Fruit fly (Drosophila melanogaster): Measurements from ENCODE around the gene Tsp29Fa.

Tsp29Fa gene

dm6 chr2L:8951184-8951934 lies 17.6 kb downstream of the Tsp29Fa start, which contains the start of gene C1GalTA (continued):
- TF ChIP-seq Vsx2 (GFP tag; optimal IDR thresholded peaks at IDR 0.05; ENCODE audit: partially characterized antibody) (no peak), Sp1 (GFP tag; optimal IDR thresholded peaks at IDR 0.05) (peak; percentile 99), Abd-B (GFP tag; optimal IDR thresholded peaks at IDR 0.05) (no peak), Dif (GFP tag; optimal IDR thresholded peaks at IDR 0.05; ENCODE audit: partially characterized antibody) (peak; percentile 70), dsf (GFP tag; optimal IDR thresholded peaks at IDR 0.05; ENCODE audit: borderline replicate concordance) (no peak)

DNA sequence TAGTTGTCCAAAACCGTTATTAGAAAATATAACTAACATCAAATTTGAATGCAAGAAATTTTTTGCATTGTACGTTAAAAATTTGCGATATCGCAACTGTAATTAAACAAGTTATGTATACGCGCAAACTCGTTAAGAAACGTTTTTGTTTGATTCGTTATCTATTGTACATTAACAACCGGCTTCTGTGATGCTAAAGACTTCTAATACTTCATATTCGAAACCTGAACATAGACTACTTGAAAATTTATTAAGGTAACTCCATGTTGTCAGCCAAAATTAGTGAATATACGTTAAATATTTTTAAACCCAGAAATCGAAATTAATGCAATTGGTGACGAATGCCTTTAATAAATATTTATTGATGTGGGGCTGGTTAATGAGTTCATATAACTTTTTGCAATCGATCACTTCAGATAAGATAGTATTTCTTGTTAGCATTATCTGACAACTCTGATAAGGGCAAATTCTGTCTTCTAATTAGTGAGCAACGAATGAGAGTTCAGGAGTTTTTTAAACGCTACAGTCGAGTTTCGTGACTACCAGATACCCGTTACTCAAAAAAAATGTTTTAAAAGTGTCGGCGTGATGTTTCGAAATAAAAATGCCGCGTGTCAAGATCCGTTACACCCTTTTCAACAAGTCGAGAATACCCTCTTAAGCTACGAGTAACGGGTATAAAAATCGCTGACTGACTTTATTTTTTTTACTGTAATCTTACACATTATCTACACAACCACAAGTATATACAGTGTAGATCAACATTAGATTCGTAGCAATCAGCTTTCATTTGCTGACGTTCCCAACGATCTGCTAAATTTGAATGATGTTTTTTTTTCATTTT lies 18.7 kb downstream of the Tsp29Fa start:
- TF ChIP-seq psq (GFP tag; optimal IDR thresholded peaks at IDR 0.05), result peak; percentile 48
- no peak for TF ChIP-seq Abd-B (GFP tag; optimal IDR thresholded peaks at IDR 0.05)
- peak; percentile 25 for TF ChIP-seq tai (GFP tag; optimal IDR thresholded peaks at IDR 0.05)
- no peak for TF ChIP-seq dmrt93B (GFP tag; optimal IDR thresholded peaks at IDR 0.05)
- peak; percentile 70 for TF ChIP-seq ey (GFP tag; optimal IDR thresholded peaks at IDR 0.05)
- peak in 1 of 2 experiments; percentile 76 for TF ChIP-seq foxo (GFP tag; optimal IDR thresholded peaks at IDR 0.05)
- TF ChIP-seq h (GFP tag; optimal IDR thresholded peaks at IDR 0.05), result peak; percentile 75
- no peak for TF ChIP-seq N (GFP tag; optimal IDR thresholded peaks at IDR 0.05)
- peak; percentile 48 for TF ChIP-seq woc (GFP tag; optimal IDR thresholded peaks at IDR 0.05)
- peak; percentile 4 for TF ChIP-seq Hnf4 (GFP tag; optimal IDR thresholded peaks at IDR 0.05)
- TF ChIP-seq lola (GFP tag; optimal IDR thresholded peaks at IDR 0.05), result no peak
- TF ChIP-seq sv (GFP tag; optimal IDR thresholded peaks at IDR 0.05), result no peak
- no peak for TF ChIP-seq Dfd (GFP tag; optimal IDR thresholded peaks at IDR 0.05)
- TF ChIP-seq Rel (GFP tag; optimal IDR thresholded peaks at IDR 0.05), result no peak
- no peak for TF ChIP-seq Rel (tag; optimal IDR thresholded peaks at IDR 0.05)
- no peak for TF ChIP-seq Hr83 (GFP tag; optimal IDR thresholded peaks at IDR 0.05; ENCODE audit: poor library complexity, severe bottlenecking)
- no peak for TF ChIP-seq Hr78 (GFP tag; optimal IDR thresholded peaks at IDR 0.05)
- no peak for TF ChIP-seq CG32264 (GFP tag; optimal IDR thresholded peaks at IDR 0.05)
- no peak for TF ChIP-seq usp (GFP tag; optimal IDR thresholded peaks at IDR 0.05)
- peak; percentile 81 for TF ChIP-seq Dif (GFP tag; optimal IDR thresholded peaks at IDR 0.05; ENCODE audit: partially characterized antibody)
- peak; percentile 74 for TF ChIP-seq rgr (GFP tag; optimal IDR thresholded peaks at IDR 0.05)
- TF ChIP-seq HLH106 (tag; optimal IDR thresholded peaks at IDR 0.05), result peak; percentile 45
- peak; percentile 79 for TF ChIP-seq CrebA (GFP tag; optimal IDR thresholded peaks at IDR 0.05; ENCODE audit: borderline replicate concordance)
- no peak for TF ChIP-seq Jra (GFP tag; optimal IDR thresholded peaks at IDR 0.05)
- TF ChIP-seq GATAd (GFP tag; optimal IDR thresholded peaks at IDR 0.05), result no peak
- peak; percentile 71 for TF ChIP-seq fru (GFP tag; optimal IDR thresholded peaks at IDR 0.05)
- TF ChIP-seq jim (GFP tag; optimal IDR thresholded peaks at IDR 0.05), result no peak
- no peak for TF ChIP-seq sage (GFP tag; optimal IDR thresholded peaks at IDR 0.05)
- no peak for TF ChIP-seq Myc (optimal IDR thresholded peaks at IDR 0.05)
- no peak for TF ChIP-seq CG9705 (GFP tag; optimal IDR thresholded peaks at IDR 0.05)
- TF ChIP-seq dsf (GFP tag; optimal IDR thresholded peaks at IDR 0.05; ENCODE audit: borderline replicate concordance), result no peak
- TF ChIP-seq Mio (GFP tag; optimal IDR thresholded peaks at IDR 0.05), result no peak
- TF ChIP-seq dl (GFP tag; optimal IDR thresholded peaks at IDR 0.05; ENCODE audit: insufficient read depth in 1 of 2, partially characterized antibody in 2 of 2), result no peak
- TF ChIP-seq OdsH (GFP tag; optimal IDR thresholded peaks at IDR 0.05), result peak; percentile 67
- peak; percentile 68 for TF ChIP-seq Sp1 (GFP tag; optimal IDR thresholded peaks at IDR 0.05)
- peak; percentile 49 for TF ChIP-seq Vsx2 (GFP tag; optimal IDR thresholded peaks at IDR 0.05; ENCODE audit: partially characterized antibody)
- TF ChIP-seq brk (GFP tag; optimal IDR thresholded peaks at IDR 0.05), result no peak
- TF ChIP-seq pan (optimal IDR thresholded peaks at IDR 0.05), result no peak
- peak; percentile 68 for TF ChIP-seq br (GFP tag; optimal IDR thresholded peaks at IDR 0.05)
